Worm (Caenorhabditis elegans) whole organism, L3 larva: ENCODE measurements around the gene T22G5.1.

Experiments
- R02D3.7 ChIP-seq: fragments of 150-350 bp; optimal IDR thresholded peaks from 2 replicates; lab custom pipeline; 2014; ENCODE audit warnings: missing biosample characterization, missing genetic modification characterization
- ZK546.5 ChIP-seq: sonication (generic microtip); optimal IDR thresholded peaks from 2 replicates; lab custom pipeline; 2017; ENCODE audit warnings: missing biosample characterization, missing genetic modification characterization
- aly-2 ChIP-seq: fragments of 150-350 bp; optimal IDR thresholded peaks from 2 replicates; lab custom pipeline; 2014; ENCODE audit warnings: missing biosample characterization, missing genetic modification characterization
- ama-1 ChIP-seq: fragments of 150-350 bp; optimal IDR thresholded peaks from 2 replicates; lab custom pipeline; 2018
- ceh-16 ChIP-seq: sonication (generic microtip); optimal IDR thresholded peaks from 2 replicates; lab custom pipeline; 2017; ENCODE audit warnings: missing biosample characterization, missing genetic modification characterization
- ceh-28 ChIP-seq: fragments of 150-350 bp; optimal IDR thresholded peaks from 2 replicates; lab custom pipeline; 2014; ENCODE audit warnings: missing biosample characterization, missing genetic modification reagents, missing genetic modification characterization
- ceh-82 ChIP-seq: fragments of 150-350 bp; optimal IDR thresholded peaks from 2 replicates; lab custom pipeline; 2014; ENCODE audit warnings: missing biosample characterization, missing genetic modification characterization
- ceh-9 ChIP-seq: sonication (generic microtip); optimal IDR thresholded peaks from 2 replicates; lab custom pipeline; 2018; ENCODE audit warnings: missing biosample characterization, missing genetic modification characterization
- daf-12 ChIP-seq: fragments of 150-350 bp; optimal IDR thresholded peaks from 2 replicates; lab custom pipeline; 2014; ENCODE audit warnings: missing biosample characterization, missing genetic modification reagents, missing genetic modification characterization
- egl-27 ChIP-seq: sonication (generic microtip); optimal IDR thresholded peaks from 4 replicates; lab custom pipeline; 2017; ENCODE audit warnings: missing biosample characterization, missing genetic modification reagents, missing genetic modification characterization
- egl-5 ChIP-seq: fragments of 150-350 bp; optimal IDR thresholded peaks from 2 replicates; lab custom pipeline; 2017; ENCODE audit warnings: missing biosample characterization, missing genetic modification reagents, missing genetic modification characterization, inconsistent platforms
- elt-1 ChIP-seq: fragments of 150-350 bp; optimal IDR thresholded peaks from 2 replicates; lab custom pipeline; 2014; ENCODE audit warnings: missing biosample characterization, missing genetic modification characterization
- elt-2 ChIP-seq: sonication (generic microtip); optimal IDR thresholded peaks from 2 replicates; lab custom pipeline; 2016; ENCODE audit warnings: missing genetic modification reagents, mild to moderate bottlenecking, missing genetic modification characterization, missing compliant biosample characterization
- elt-3 ChIP-seq, 3 experiments: fragments of 150-350 bp in 1 of 3; sonication (generic microtip) in 2 of 3; optimal IDR thresholded peaks; 2 replicates in 2 of 3; 4 replicates in 1 of 3; lab custom pipeline; 2014 to 2017; ENCODE audit warnings: missing biosample characterization in 3 of 3, missing genetic modification characterization in 3 of 3
- eor-1 ChIP-seq, 2 experiments: fragments of 150-350 bp; optimal IDR thresholded peaks; 2 replicates each; lab custom pipeline; 2014 to 2018; ENCODE audit warnings: missing biosample characterization in 2 of 2, missing genetic modification characterization in 2 of 2
- fkh-10 ChIP-seq: sonication (generic microtip); optimal IDR thresholded peaks from 2 replicates; lab custom pipeline; 2017; ENCODE audit warnings: missing biosample characterization, missing genetic modification reagents, missing genetic modification characterization
- fkh-2 ChIP-seq: fragments of 150-350 bp; optimal IDR thresholded peaks from 2 replicates; lab custom pipeline; 2014; ENCODE audit warnings: missing biosample characterization, missing genetic modification reagents, missing genetic modification characterization
- fos-1 ChIP-seq: fragments of 150-350 bp; optimal IDR thresholded peaks from 2 replicates; lab custom pipeline; 2014; ENCODE audit warnings: missing biosample characterization, missing genetic modification characterization
- hmg-11 ChIP-seq: sonication (generic microtip); optimal IDR thresholded peaks from 2 replicates; lab custom pipeline; 2016; ENCODE audit warnings: missing genetic modification characterization, missing compliant biosample characterization
- jun-1 ChIP-seq: fragments of 150-350 bp; optimal IDR thresholded peaks from 2 replicates; lab custom pipeline; 2014; ENCODE audit warnings: missing biosample characterization, missing genetic modification reagents, missing genetic modification characterization
- lin-15B ChIP-seq: fragments of 150-350 bp; optimal IDR thresholded peaks from 2 replicates; lab custom pipeline; 2014; ENCODE audit warnings: missing biosample characterization, missing genetic modification characterization
- lin-39 ChIP-seq: fragments of 150-350 bp; optimal IDR thresholded peaks from 2 replicates; lab custom pipeline; 2018; ENCODE audit warnings: missing biosample characterization, missing genetic modification reagents, missing genetic modification characterization
- lsy-12 ChIP-seq: sonication (generic microtip); optimal IDR thresholded peaks from 2 replicates; lab custom pipeline; 2016; ENCODE audit warnings: mild to moderate bottlenecking, missing genetic modification characterization, missing compliant biosample characterization
- mdl-1 ChIP-seq: fragments of 150-350 bp; optimal IDR thresholded peaks from 2 replicates; lab custom pipeline; 2014; ENCODE audit warnings: missing biosample characterization, missing genetic modification characterization
- mml-1 ChIP-seq: fragments of 150-350 bp; sonication (generic microtip); optimal IDR thresholded peaks from 3 replicates; lab custom pipeline; 2014; ENCODE audit warnings: missing biosample characterization, missing genetic modification characterization
- nfya-1 ChIP-seq: sonication (generic microtip); optimal IDR thresholded peaks from 2 replicates; lab custom pipeline; 2017; ENCODE audit warnings: missing genetic modification characterization, mild to moderate bottlenecking, missing compliant biosample characterization, antibody characterized with exemption, moderate library complexity; ENCODE audit not compliant: insufficient read depth
- nhr-11 ChIP-seq: fragments of 150-350 bp; optimal IDR thresholded peaks from 2 replicates; lab custom pipeline; 2014; ENCODE audit warnings: missing biosample characterization, missing genetic modification characterization
- nhr-12 ChIP-seq: fragments of 150-350 bp; optimal IDR thresholded peaks from 2 replicates; lab custom pipeline; 2014; ENCODE audit warnings: missing biosample characterization, missing genetic modification characterization
- nhr-23 ChIP-seq: fragments of 150-350 bp; optimal IDR thresholded peaks from 2 replicates; lab custom pipeline; 2014; ENCODE audit warnings: missing biosample characterization, missing genetic modification reagents, missing genetic modification characterization
- nhr-237 ChIP-seq: fragments of 150-350 bp; optimal IDR thresholded peaks from 2 replicates; lab custom pipeline; 2014; ENCODE audit warnings: missing biosample characterization, missing genetic modification characterization
- nhr-25 ChIP-seq: sonication (generic microtip); optimal IDR thresholded peaks from 2 replicates; lab custom pipeline; 2017; ENCODE audit warnings: missing biosample characterization, missing genetic modification characterization
- nhr-28 ChIP-seq: fragments of 150-350 bp; optimal IDR thresholded peaks from 2 replicates; lab custom pipeline; 2014; ENCODE audit warnings: missing biosample characterization, missing genetic modification characterization
- nhr-43 ChIP-seq: sonication (generic microtip); optimal IDR thresholded peaks from 2 replicates; lab custom pipeline; 2016; ENCODE audit warnings: mild to moderate bottlenecking, missing genetic modification characterization, missing compliant biosample characterization; ENCODE audit not compliant: poor library complexity, severe bottlenecking
- nhr-67 ChIP-seq: fragments of 150-350 bp; optimal IDR thresholded peaks from 2 replicates; lab custom pipeline; 2014; ENCODE audit warnings: missing biosample characterization, missing genetic modification characterization
- nhr-76 ChIP-seq: fragments of 150-350 bp; sonication (generic microtip); optimal IDR thresholded peaks from 5 replicates; lab custom pipeline; 2014; ENCODE audit warnings: missing biosample characterization, missing genetic modification characterization
- nhr-77 ChIP-seq: fragments of 150-350 bp; optimal IDR thresholded peaks from 2 replicates; lab custom pipeline; 2014; ENCODE audit warnings: missing biosample characterization, missing genetic modification characterization
- pha-4 ChIP-seq: fragments of 150-350 bp; optimal IDR thresholded peaks from 2 replicates; lab custom pipeline; 2014; ENCODE audit warnings: missing biosample characterization, missing genetic modification reagents, missing genetic modification characterization
- pqm-1 ChIP-seq: fragments of 150-350 bp; optimal IDR thresholded peaks from 2 replicates; lab custom pipeline; 2017; ENCODE audit warnings: missing biosample characterization, missing genetic modification characterization, inconsistent platforms
- sea-2 ChIP-seq: fragments of 150-350 bp; sonication (generic microtip); optimal IDR thresholded peaks from 4 replicates; lab custom pipeline; 2014; ENCODE audit warnings: missing biosample characterization, missing genetic modification reagents, missing genetic modification characterization
- skn-1 ChIP-seq: fragments of 150-350 bp; optimal IDR thresholded peaks from 2 replicates; lab custom pipeline; 2014; ENCODE audit warnings: missing biosample characterization, missing genetic modification characterization
- snpc-4 ChIP-seq: fragments of 150-350 bp; optimal IDR thresholded peaks from 2 replicates; lab custom pipeline; 2014; ENCODE audit warnings: missing biosample characterization, missing genetic modification characterization
- tbx-2 ChIP-seq: sonication (generic microtip); optimal IDR thresholded peaks from 2 replicates; lab custom pipeline; 2016; ENCODE audit warnings: mild to moderate bottlenecking, missing genetic modification characterization, missing compliant biosample characterization
- unc-39 ChIP-seq: sonication (generic microtip); optimal IDR thresholded peaks from 4 replicates; lab custom pipeline; 2017; ENCODE audit warnings: missing biosample characterization, missing genetic modification characterization
- unc-62 ChIP-seq: fragments of 150-350 bp; sonication (generic microtip); optimal IDR thresholded peaks from 4 replicates; lab custom pipeline; 2014; ENCODE audit warnings: missing biosample characterization, missing genetic modification reagents, missing genetic modification characterization
- zag-1 ChIP-seq: fragments of 150-350 bp; optimal IDR thresholded peaks from 2 replicates; lab custom pipeline; 2014; ENCODE audit warnings: missing biosample characterization, missing genetic modification characterization
- ztf-11 ChIP-seq: fragments of 150-350 bp; optimal IDR thresholded peaks from 2 replicates; lab custom pipeline; 2014; ENCODE audit warnings: missing biosample characterization, missing genetic modification characterization
- ztf-4 ChIP-seq: fragments of 150-350 bp; optimal IDR thresholded peaks from 2 replicates; lab custom pipeline; 2014; ENCODE audit warnings: missing biosample characterization, missing genetic modification characterization

The T22G5.1 gene

DNA sequence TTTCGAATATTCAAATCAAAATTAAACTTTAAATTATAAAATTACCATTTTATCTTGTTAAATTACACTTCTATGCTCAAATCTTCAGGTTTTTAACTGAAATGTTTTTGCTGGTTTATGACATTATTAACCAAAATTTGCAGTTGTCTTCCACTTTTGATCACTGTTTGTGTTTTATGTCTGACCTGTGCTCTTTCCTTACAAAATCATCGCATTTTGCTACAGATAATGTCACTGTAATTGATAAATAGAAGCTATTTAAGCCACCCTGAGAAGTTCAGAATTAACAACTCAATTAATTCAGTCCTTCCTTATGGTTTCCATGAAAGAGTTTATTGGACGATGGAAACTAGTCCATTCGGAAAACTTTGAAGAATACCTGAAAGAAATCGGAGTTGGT lies 13.8 kb downstream of the T22G5.1 start, which contains the start of gene lbp-8:
Gene lbp-8, plus strand, starts transcription at position 301 of the 400 bp plus-strand sequence.
- TF ChIP-seq fkh-10 (no peak), hmg-11 (no peak), ZK546.5 (tag; lab: Kevin White, UChicago) (no peak), skn-1 (tag; lab: Kevin White, UChicago) (no peak), ceh-9 (tag; lab: Kevin White, UChicago) (no peak)
- TF ChIP-seq, all 47 proteins: peak for 0

DNA sequence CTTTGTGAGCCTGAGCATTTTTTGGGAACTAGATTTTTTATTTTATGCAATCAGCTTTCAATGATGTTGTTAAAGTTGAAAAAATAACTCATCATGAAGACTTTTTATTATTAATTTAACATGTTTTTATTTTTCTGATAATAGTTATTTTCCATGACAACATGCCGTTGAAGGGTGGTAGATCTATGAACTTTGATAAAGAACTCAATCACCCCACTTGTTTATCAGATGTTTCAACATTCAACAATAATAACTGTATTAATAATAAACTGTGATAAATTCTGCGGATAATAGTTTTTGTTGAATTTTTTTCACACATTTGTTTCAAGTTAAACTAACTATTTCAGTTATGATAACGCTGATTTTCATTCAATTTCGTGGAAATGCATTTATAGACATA lies 14.9 kb downstream of the T22G5.1 start:
- TF ChIP-seq ceh-28 (tag; lab: Kevin White, UChicago) (no peak), pqm-1 (peak; percentile 80), elt-2 (peak; percentile 47)
- TF ChIP-seq, all 47 proteins: peak for 2

DNA sequence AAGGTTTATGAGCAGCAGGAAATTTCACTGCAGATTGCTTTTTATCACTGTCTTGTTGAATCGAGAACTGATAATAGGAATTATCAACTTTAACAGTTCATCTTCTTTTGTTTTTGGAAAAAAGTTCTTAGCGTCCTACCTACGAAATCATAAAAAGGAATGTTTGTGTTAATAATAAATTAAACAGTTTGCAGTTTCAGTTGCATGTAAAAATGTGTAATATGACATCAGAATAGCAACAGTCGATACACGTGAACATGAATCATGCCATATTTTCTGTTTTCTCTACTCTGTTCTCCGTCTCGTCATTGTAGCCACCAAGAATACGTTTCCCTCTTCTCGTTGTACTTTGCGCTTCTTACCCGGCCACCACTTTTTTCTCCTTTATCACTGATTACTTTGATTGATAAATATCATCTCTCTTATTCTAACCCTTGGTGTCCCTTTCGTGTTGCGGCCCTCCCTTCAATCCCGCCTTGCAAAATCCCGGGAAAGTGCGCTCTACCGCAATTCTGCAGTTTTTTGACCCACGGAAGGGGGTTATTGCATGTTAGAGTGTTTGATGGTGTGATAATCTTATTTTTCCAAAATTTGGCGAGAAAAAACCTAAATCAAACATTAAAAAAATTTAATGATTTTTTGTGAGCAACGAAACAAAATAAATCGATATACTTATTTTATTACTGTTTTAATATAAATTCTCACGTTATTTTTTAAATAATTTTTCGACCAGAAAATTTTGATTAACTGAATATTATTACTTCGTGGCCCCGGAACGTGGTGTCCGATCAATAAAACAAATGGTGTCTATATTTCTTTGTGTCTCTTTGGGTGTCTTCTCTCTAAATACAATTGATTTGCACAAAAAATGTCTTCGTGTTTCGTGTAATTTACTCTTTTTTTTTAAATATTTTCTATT lies 16.1 kb downstream of the T22G5.1 start, which contains the start of gene sptl-3:
Gene sptl-3, plus strand, starts transcription at position 869 of the 919 bp plus-strand sequence.
- TF ChIP-seq ceh-16: no peak
- TF ChIP-seq fkh-2 (tag; lab: Kevin White, UChicago): no peak
- TF ChIP-seq pqm-1: peak; percentile 18
- no peak for TF ChIP-seq R02D3.7 (tag; lab: Kevin White, UChicago)
- TF ChIP-seq lsy-12 (tag; lab: Kevin White, UChicago): no peak
- no peak for TF ChIP-seq unc-39 (tag; lab: Kevin White, UChicago)
- TF ChIP-seq ztf-11 (tag; lab: Kevin White, UChicago): no peak
- TF ChIP-seq ama-1 (lab: Kevin White, UChicago): no peak
- TF ChIP-seq jun-1 (tag; lab: Kevin White, UChicago): peak; percentile 56
- no peak for TF ChIP-seq ztf-4 (tag; lab: Kevin White, UChicago)
- TF ChIP-seq eor-1 (tag; optimal IDR thresholded peaks at IDR 0.05; lab: Kevin White, UChicago): no peak
- TF ChIP-seq nhr-237 (tag; lab: Kevin White, UChicago): no peak
- no peak for TF ChIP-seq sea-2 (GFP tag; lab: Kevin White, UChicago)
- TF ChIP-seq elt-3 (tag; optimal IDR thresholded peaks at IDR 0.05; lab: Kevin White, UChicago): peak; percentile 0 to 46 (median 14)
- no peak for TF ChIP-seq daf-12 (tag; lab: Kevin White, UChicago)
- TF ChIP-seq nfya-1 (tag; lab: Kevin White, UChicago): peak; percentile 18
- no peak for TF ChIP-seq nhr-28
- TF ChIP-seq nhr-23 (tag; lab: Kevin White, UChicago): peak; percentile 53
- TF ChIP-seq fos-1 (tag; lab: Kevin White, UChicago): no peak
- TF ChIP-seq nhr-77 (tag; lab: Kevin White, UChicago): no peak
- TF ChIP-seq nhr-25 (tag; lab: Kevin White, UChicago): peak; percentile 48
- no peak for TF ChIP-seq aly-2 (tag; lab: Kevin White, UChicago)
- no peak for TF ChIP-seq snpc-4 (tag; lab: Kevin White, UChicago)
- no peak for TF ChIP-seq nhr-12 (tag; lab: Kevin White, UChicago)
- TF ChIP-seq nhr-76 (tag; lab: Kevin White, UChicago): no peak
- TF ChIP-seq unc-62 (GFP tag; lab: Kevin White, UChicago): no peak
- TF ChIP-seq mml-1: no peak
- no peak for TF ChIP-seq elt-1
- peak; percentile 3 for TF ChIP-seq hmg-11
- no peak for TF ChIP-seq ceh-28 (tag; lab: Kevin White, UChicago)
- no peak for TF ChIP-seq mdl-1 (tag; lab: Kevin White, UChicago)
- no peak for TF ChIP-seq ceh-9 (tag; lab: Kevin White, UChicago)
- peak; percentile 71 for TF ChIP-seq nhr-43 (tag; lab: Kevin White, UChicago)
- no peak for TF ChIP-seq nhr-11 (tag; lab: Kevin White, UChicago)
- TF ChIP-seq fkh-10: no peak
- no peak for TF ChIP-seq pha-4 (tag; lab: Kevin White, UChicago)
- peak; percentile 92 for TF ChIP-seq elt-2
- no peak for TF ChIP-seq ceh-82 (tag; lab: Kevin White, UChicago)
- TF ChIP-seq tbx-2 (tag; lab: Kevin White, UChicago): no peak
- no peak for TF ChIP-seq lin-39 (tag; lab: Kevin White, UChicago)
- TF ChIP-seq nhr-67 (tag; lab: Kevin White, UChicago): no peak
- no peak for TF ChIP-seq egl-5 (tag; lab: Kevin White, UChicago)
- no peak for TF ChIP-seq egl-27 (tag; lab: Kevin White, UChicago)
- no peak for TF ChIP-seq ZK546.5 (tag; lab: Kevin White, UChicago)
- peak; percentile 54 for TF ChIP-seq lin-15B (tag; lab: Kevin White, UChicago)
- TF ChIP-seq skn-1 (tag; lab: Kevin White, UChicago): no peak
- no peak for TF ChIP-seq zag-1 (tag; lab: Kevin White, UChicago)
